Worm (Caenorhabditis elegans) whole organism, mixed stage, embryonic: ENCODE data around the gene ZK180.8.

Experiments
- M03D4.4 ChIP-seq: sonication (generic microtip); optimal IDR thresholded peaks from 2 replicates; lab custom pipeline; 2017; ENCODE audit warnings: mild to moderate bottlenecking, missing genetic modification characterization, missing compliant biosample characterization
- bed-3 ChIP-seq: fragments of 200-800 bp; sonication (Bioruptor generic); optimal IDR thresholded peaks from 3 replicates; lab custom pipeline; 2018; ENCODE audit warnings: mild to moderate bottlenecking, missing genetic modification characterization, moderate library complexity, missing compliant biosample characterization
- blmp-1 ChIP-seq: fragments of 150-350 bp; optimal IDR thresholded peaks from 2 replicates; lab custom pipeline; 2014; ENCODE audit warnings: missing biosample characterization, missing genetic modification characterization
- ceh-39 ChIP-seq: fragments of 150-350 bp; optimal IDR thresholded peaks from 2 replicates; lab custom pipeline; 2014; ENCODE audit warnings: missing biosample characterization, missing genetic modification characterization
- ceh-43 ChIP-seq: fragments of 200-800 bp; sonication (Bioruptor generic); optimal IDR thresholded peaks from 2 replicates; lab custom pipeline; 2018; ENCODE audit warnings: mild to moderate bottlenecking, missing genetic modification characterization, moderate library complexity, missing compliant biosample characterization
- ceh-83 ChIP-seq: fragments of 200-800 bp; sonication (Bioruptor generic); optimal IDR thresholded peaks from 2 replicates; lab custom pipeline; 2018; ENCODE audit warnings: mild to moderate bottlenecking, missing genetic modification characterization, missing compliant biosample characterization
- ces-1 ChIP-seq: fragments of 150-350 bp; optimal IDR thresholded peaks from 2 replicates; lab custom pipeline; 2014; ENCODE audit warnings: missing biosample characterization, missing genetic modification reagents, missing genetic modification characterization
- cnd-1 ChIP-seq: fragments of 200-800 bp; sonication (Bioruptor generic); optimal IDR thresholded peaks from 2 replicates; lab custom pipeline; 2018; ENCODE audit warnings: mild to moderate bottlenecking, missing genetic modification characterization, missing compliant biosample characterization
- drap-1 ChIP-seq: fragments of 200-800 bp; sonication (Bioruptor generic); optimal IDR thresholded peaks from 3 replicates; lab custom pipeline; 2018; ENCODE audit warnings: mild to moderate bottlenecking, missing genetic modification characterization, missing compliant biosample characterization
- elt-1 ChIP-seq: sonication (generic microtip); optimal IDR thresholded peaks from 2 replicates; lab custom pipeline; 2017; ENCODE audit warnings: missing genetic modification characterization, mild to moderate bottlenecking, missing compliant biosample characterization, antibody characterized with exemption, moderate library complexity, borderline replicate concordance; ENCODE audit not compliant: insufficient read depth
- elt-3 ChIP-seq: fragments of 150-350 bp; optimal IDR thresholded peaks from 2 replicates; lab custom pipeline; 2014; ENCODE audit warnings: missing biosample characterization, missing genetic modification characterization
- ham-2 ChIP-seq: fragments of 200-800 bp; sonication (Bioruptor generic); optimal IDR thresholded peaks from 2 replicates; lab custom pipeline; 2018; ENCODE audit warnings: mild to moderate bottlenecking, missing genetic modification characterization, missing compliant biosample characterization
- hlh-1 ChIP-seq: fragments of 150-350 bp; optimal IDR thresholded peaks from 2 replicates; lab custom pipeline; 2014; ENCODE audit warnings: missing biosample characterization, missing genetic modification reagents, missing genetic modification characterization
- lin-13 ChIP-seq: fragments of 150-350 bp; optimal IDR thresholded peaks from 2 replicates; lab custom pipeline; 2014; ENCODE audit warnings: missing biosample characterization, missing genetic modification characterization
- lin-32 ChIP-seq: fragments of 200-800 bp; sonication (Bioruptor generic); optimal IDR thresholded peaks from 2 replicates; lab custom pipeline; 2018; ENCODE audit warnings: mild to moderate bottlenecking, missing genetic modification characterization, missing compliant biosample characterization
- lsy-2 ChIP-seq: fragments of 150-350 bp; optimal IDR thresholded peaks from 2 replicates; lab custom pipeline; 2014; ENCODE audit warnings: missing biosample characterization, missing genetic modification characterization
- mab-5 ChIP-seq: fragments of 150-350 bp; optimal IDR thresholded peaks from 2 replicates; lab custom pipeline; 2014; ENCODE audit warnings: missing biosample characterization, missing genetic modification characterization
- mep-1 ChIP-seq: fragments of 150-350 bp; optimal IDR thresholded peaks from 2 replicates; lab custom pipeline; 2017; ENCODE audit warnings: missing biosample characterization, missing genetic modification reagents, missing genetic modification characterization, inconsistent platforms
- mls-2 ChIP-seq: sonication (generic microtip); optimal IDR thresholded peaks from 2 replicates; lab custom pipeline; 2016; ENCODE audit warnings: mild to moderate bottlenecking, missing genetic modification characterization, moderate library complexity, missing compliant biosample characterization
- nhr-12 ChIP-seq: fragments of 150-350 bp; optimal IDR thresholded peaks from 2 replicates; lab custom pipeline; 2014; ENCODE audit warnings: missing biosample characterization, missing genetic modification characterization
- nhr-2 ChIP-seq: fragments of 150-350 bp; optimal IDR thresholded peaks from 2 replicates; lab custom pipeline; 2014; ENCODE audit warnings: missing biosample characterization, missing genetic modification characterization
- nhr-237 ChIP-seq: fragments of 150-350 bp; optimal IDR thresholded peaks from 2 replicates; lab custom pipeline; 2014; ENCODE audit warnings: missing biosample characterization, missing genetic modification characterization
- nhr-28 ChIP-seq: fragments of 150-350 bp; optimal IDR thresholded peaks from 2 replicates; lab custom pipeline; 2014; ENCODE audit warnings: missing biosample characterization, missing genetic modification characterization
- nhr-76 ChIP-seq: sonication (generic microtip); optimal IDR thresholded peaks from 2 replicates; lab custom pipeline; 2017; ENCODE audit warnings: missing biosample characterization, missing genetic modification characterization
- pha-4 ChIP-seq: fragments of 150-350 bp; optimal IDR thresholded peaks from 2 replicates; lab custom pipeline; 2018; ENCODE audit warnings: missing biosample characterization, missing genetic modification reagents, missing genetic modification characterization
- sem-2 ChIP-seq: fragments of 200-800 bp; sonication (Bioruptor generic); optimal IDR thresholded peaks from 2 replicates; lab custom pipeline; 2018; ENCODE audit warnings: mild to moderate bottlenecking, missing genetic modification characterization, missing compliant biosample characterization
- snpc-4 ChIP-seq: fragments of 150-350 bp; optimal IDR thresholded peaks from 2 replicates; lab custom pipeline; 2014; ENCODE audit warnings: missing biosample characterization, missing genetic modification characterization
- sptf-1 ChIP-seq: sonication (generic microtip); optimal IDR thresholded peaks from 2 replicates; lab custom pipeline; 2017; ENCODE audit warnings: mild to moderate bottlenecking, missing genetic modification characterization, moderate library complexity, missing compliant biosample characterization
- tbx-8 ChIP-seq: fragments of 200-800 bp; sonication (Bioruptor generic); optimal IDR thresholded peaks from 2 replicates; lab custom pipeline; 2018; ENCODE audit warnings: mild to moderate bottlenecking, missing genetic modification characterization, moderate library complexity, missing compliant biosample characterization
- unc-120 ChIP-seq: sonication (generic microtip); optimal IDR thresholded peaks from 2 replicates; lab custom pipeline; 2017; ENCODE audit warnings: missing genetic modification characterization, missing compliant biosample characterization; ENCODE audit not compliant: poor library complexity, severe bottlenecking
- unc-62 ChIP-seq: fragments of 150-350 bp; optimal IDR thresholded peaks from 2 replicates; lab custom pipeline; 2014; ENCODE audit warnings: missing biosample characterization, missing genetic modification reagents, missing genetic modification characterization
- zip-8 ChIP-seq: fragments of 150-350 bp; optimal IDR thresholded peaks from 2 replicates; lab custom pipeline; 2014; ENCODE audit warnings: missing biosample characterization, missing genetic modification characterization
- ztf-11 ChIP-seq: fragments of 150-350 bp; optimal IDR thresholded peaks from 2 replicates; lab custom pipeline; 2014; ENCODE audit warnings: missing biosample characterization, missing genetic modification characterization

ZK180.8 gene

ce11 chrIV:4536247-4536646 is 24.7 kb upstream of the ZK180.8 start, which contains the start of gene ZK185.2:
ZK185.2 (plus strand) TSS chrIV:4536547.
- no peak for TF ChIP-seq elt-1 (tag; lab: Kevin White, UChicago)
- no peak for TF ChIP-seq unc-62 (GFP tag; lab: Kevin White, UChicago)
- TF ChIP-seq nhr-28 (tag; lab: Kevin White, UChicago), result no peak
- no peak for TF ChIP-seq lsy-2 (tag; lab: Kevin White, UChicago)
- TF ChIP-seq lin-13 (tag; lab: Kevin White, UChicago), result no peak
- no peak for TF ChIP-seq ceh-39 (tag; lab: Kevin White, UChicago)
- no peak for TF ChIP-seq sem-2 (GFP tag; lab: Kevin White, UChicago)
- TF ChIP-seq ceh-83, result no peak
- no peak for TF ChIP-seq ceh-43 (GFP tag; lab: Kevin White, UChicago)
- no peak for TF ChIP-seq sptf-1 (tag; lab: Kevin White, UChicago)
- TF ChIP-seq snpc-4 (tag; lab: Kevin White, UChicago), result no peak
- no peak for TF ChIP-seq mep-1
- TF ChIP-seq blmp-1, result no peak
- no peak for TF ChIP-seq unc-120 (tag; lab: Kevin White, UChicago)
- no peak for TF ChIP-seq tbx-8 (GFP tag; lab: Kevin White, UChicago)
- no peak for TF ChIP-seq lin-32 (GFP tag; lab: Kevin White, UChicago)
- TF ChIP-seq mab-5 (tag; lab: Kevin White, UChicago), result no peak
- no peak for TF ChIP-seq nhr-2 (tag; lab: Kevin White, UChicago)
- TF ChIP-seq ces-1 (GFP tag; lab: Kevin White, UChicago), result no peak

DNA sequence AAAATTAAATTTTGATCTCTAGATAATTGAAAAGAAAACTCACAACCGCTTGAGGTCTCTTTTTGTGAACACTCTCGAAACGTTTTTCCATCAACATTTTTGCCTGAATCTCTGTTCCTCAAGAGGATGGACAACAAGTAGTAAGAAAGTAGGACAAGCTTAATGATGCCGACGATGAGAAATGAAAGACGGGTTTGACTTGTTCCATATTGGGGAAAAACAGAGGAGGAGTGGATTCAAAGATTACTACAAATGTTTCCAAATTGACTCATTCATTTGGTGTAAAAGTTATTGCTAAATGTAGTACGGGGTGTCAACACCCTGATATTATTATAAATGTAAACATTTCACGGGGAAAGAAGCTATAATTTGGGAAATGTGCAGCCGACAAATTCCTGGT is 21.5 kb upstream of the ZK180.8 start, which contains the start of gene ZK185.4:
Gene ZK185.4, minus strand, starts transcription at position 101 of the 400 bp plus-strand sequence.
- no peak for TF ChIP-seq hlh-1 (tag; lab: Kevin White, UChicago)
- TF ChIP-seq drap-1, result no peak
- TF ChIP-seq M03D4.4 (tag; lab: Kevin White, UChicago), result no peak
- TF ChIP-seq ztf-11 (tag; lab: Kevin White, UChicago), result no peak
- no peak for TF ChIP-seq bed-3 (GFP tag; lab: Kevin White, UChicago)
- no peak for TF ChIP-seq nhr-28 (tag; lab: Kevin White, UChicago)
- TF ChIP-seq lsy-2 (tag; lab: Kevin White, UChicago), result no peak
- no peak for TF ChIP-seq mep-1
- TF ChIP-seq nhr-2 (tag; lab: Kevin White, UChicago), result no peak
- no peak for TF ChIP-seq unc-62 (GFP tag; lab: Kevin White, UChicago)
- no peak for TF ChIP-seq nhr-237 (tag; lab: Kevin White, UChicago)
- no peak for TF ChIP-seq tbx-8 (GFP tag; lab: Kevin White, UChicago)

DNA sequence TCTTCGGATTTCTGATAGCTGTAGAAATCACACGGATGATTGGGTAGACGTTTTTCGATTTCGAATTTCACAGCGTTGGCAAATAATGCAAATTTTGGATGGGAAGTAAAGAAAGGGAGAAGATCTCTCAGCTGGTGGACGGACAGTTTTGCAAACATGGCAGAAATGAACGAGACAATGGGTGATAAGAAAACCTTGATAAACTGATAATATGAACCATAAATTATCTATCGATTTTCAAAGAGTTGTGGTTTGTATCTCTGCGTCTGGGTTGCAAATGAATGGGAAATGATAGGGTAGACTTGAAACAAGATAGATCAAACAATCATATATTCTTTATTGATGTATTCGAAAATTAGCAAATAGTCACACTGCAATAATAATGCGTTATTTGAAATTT is 18.6 kb upstream of the ZK180.8 start, which contains the start of gene ZK185.3:
Gene ZK185.3, minus strand, starts transcription at position 263 of the 400 bp plus-strand sequence.
- TF ChIP-seq cnd-1 (tag; lab: Kevin White, UChicago) (no peak), ceh-83 (no peak), tbx-8 (GFP tag; lab: Kevin White, UChicago) (no peak), unc-120 (tag; lab: Kevin White, UChicago) (no peak), mls-2 (tag; lab: Kevin White, UChicago) (no peak), nhr-237 (tag; lab: Kevin White, UChicago) (no peak), nhr-76 (no peak), ham-2 (no peak), ceh-39 (tag; lab: Kevin White, UChicago) (no peak), pha-4 (tag; lab: Kevin White, UChicago) (no peak), hlh-1 (tag; lab: Kevin White, UChicago) (no peak), lin-13 (tag; lab: Kevin White, UChicago) (no peak), nhr-12 (tag; lab: Kevin White, UChicago) (no peak), sptf-1 (tag; lab: Kevin White, UChicago) (no peak), nhr-2 (tag; lab: Kevin White, UChicago) (no peak), lin-32 (GFP tag; lab: Kevin White, UChicago) (no peak), drap-1 (no peak)

- TF ChIP-seq mls-2 (tag; lab: Kevin White, UChicago) (no peak), M03D4.4 (tag; lab: Kevin White, UChicago) (no peak), zip-8 (tag; lab: Kevin White, UChicago) (no peak), lsy-2 (tag; lab: Kevin White, UChicago) (no peak), ztf-11 (tag; lab: Kevin White, UChicago) (no peak), sptf-1 (tag; lab: Kevin White, UChicago) (no peak), elt-3 (tag; lab: Kevin White, UChicago) (no peak), unc-62 (GFP tag; lab: Kevin White, UChicago) (no peak)
These were observed 15.2 kb upstream of the ZK180.8 start for ce11 chrIV:4526724-4527123.
